Worm (Caenorhabditis elegans) whole organism, L2 larva: ENCODE measurements around the gene F17H10.4.

Source experiments
- F13H6.1 ChIP-seq: sonication (generic microtip); optimal IDR thresholded peaks from 2 replicates; lab custom pipeline; 2016; ENCODE audit warnings: missing genetic modification characterization, missing compliant biosample characterization
- Y55F3AM.14 ChIP-seq: fragments of 200-800 bp; sonication (Bioruptor generic); optimal IDR thresholded peaks from 2 replicates; lab custom pipeline; 2018; ENCODE audit warnings: mild to moderate bottlenecking, missing genetic modification characterization, missing compliant biosample characterization
- ZK546.5 ChIP-seq: sonication (generic microtip); optimal IDR thresholded peaks from 2 replicates; lab custom pipeline; 2017; ENCODE audit warnings: missing biosample characterization, missing genetic modification characterization
- aly-2 ChIP-seq: fragments of 150-350 bp; optimal IDR thresholded peaks from 2 replicates; lab custom pipeline; 2014; ENCODE audit warnings: missing biosample characterization, missing genetic modification characterization
- ceh-82 ChIP-seq: fragments of 150-350 bp; optimal IDR thresholded peaks from 2 replicates; lab custom pipeline; 2014; ENCODE audit warnings: missing biosample characterization, missing genetic modification characterization
- dmd-4 ChIP-seq: sonication (generic microtip); optimal IDR thresholded peaks from 2 replicates; lab custom pipeline; 2017; ENCODE audit warnings: missing biosample characterization, missing genetic modification characterization
- egl-27 ChIP-seq: sonication (generic microtip); optimal IDR thresholded peaks from 3 replicates; lab custom pipeline; 2017; ENCODE audit warnings: missing biosample characterization, missing genetic modification reagents, missing genetic modification characterization
- elt-3 ChIP-seq: sonication (generic microtip); optimal IDR thresholded peaks from 2 replicates; lab custom pipeline; 2017; ENCODE audit warnings: missing biosample characterization, missing genetic modification characterization
- lin-39 ChIP-seq: fragments of 150-350 bp; optimal IDR thresholded peaks from 2 replicates; lab custom pipeline; 2014; ENCODE audit warnings: missing biosample characterization, missing genetic modification reagents, missing genetic modification characterization
- nhr-11 ChIP-seq: fragments of 150-350 bp; optimal IDR thresholded peaks from 2 replicates; lab custom pipeline; 2014; ENCODE audit warnings: missing biosample characterization, missing genetic modification characterization
- nhr-12 ChIP-seq: fragments of 150-350 bp; optimal IDR thresholded peaks from 2 replicates; lab custom pipeline; 2014; ENCODE audit warnings: missing biosample characterization, missing genetic modification characterization
- nhr-237 ChIP-seq: fragments of 150-350 bp; optimal IDR thresholded peaks from 2 replicates; lab custom pipeline; 2014; ENCODE audit warnings: missing biosample characterization, missing genetic modification characterization
- nhr-6 ChIP-seq: fragments of 150-350 bp; optimal IDR thresholded peaks from 2 replicates; lab custom pipeline; 2014; ENCODE audit warnings: missing biosample characterization, missing genetic modification characterization
- unc-62 ChIP-seq: fragments of 150-350 bp; optimal IDR thresholded peaks from 2 replicates; lab custom pipeline; 2014; ENCODE audit warnings: missing biosample characterization, missing genetic modification reagents, missing genetic modification characterization

- TF ChIP-seq nhr-237 (tag; lab: Kevin White, UChicago) (no peak), F13H6.1 (tag; lab: Kevin White, UChicago) (peak; percentile 64), nhr-11 (no peak), aly-2 (no peak), nhr-6 (tag; lab: Kevin White, UChicago) (no peak), Y55F3AM.14 (no peak), unc-62 (GFP tag; lab: Kevin White, UChicago) (no peak), ceh-82 (tag; lab: Kevin White, UChicago) (no peak), elt-3 (tag; lab: Kevin White, UChicago) (no peak), ZK546.5 (no peak), egl-27 (tag; lab: Kevin White, UChicago) (peak; percentile 75), dmd-4 (no peak), nhr-12 (tag; lab: Kevin White, UChicago) (no peak), lin-39 (tag; lab: Kevin White, UChicago) (no peak)
Observed at ce11 chrX:13165686-13166085, 39.4 kb upstream of the F17H10.4 start.
